Worm (Caenorhabditis elegans) whole organism, midembryonic: Measurements from ENCODE around the gene R13A5.15.
"Not testable (repeated sequence)": the region's sequence is repeated elsewhere in the genome, so short reads cannot be mapped to it uniquely, and the experiment has no call there.

ENCODE experiments used
- T22C8.4 ChIP-seq: fragments of 200-800 bp; sonication (Bioruptor generic); IDR thresholded peaks from 2 replicates; pipeline ENCODE4 v1.3.6; 2022; ENCODE audit warnings: missing genetic modification characterization, missing compliant biosample characterization
- cog-1 ChIP-seq: sonication (generic microtip); optimal IDR thresholded peaks from 2 replicates; lab custom pipeline; 2016; ENCODE audit warnings: missing genetic modification characterization, missing compliant biosample characterization
- flt-1 ChIP-seq: fragments of 200-800 bp; sonication (Bioruptor generic); IDR thresholded peaks from 2 replicates; pipeline ENCODE4 v1.3.6; 2022; ENCODE audit warnings: missing genetic modification characterization, missing compliant biosample characterization
- klf-2 ChIP-seq: fragments of 200-800 bp; sonication (Bioruptor generic); conservative IDR thresholded peaks from 2 replicates; pipeline ENCODE4 v1.3.6; 2022; ENCODE audit warnings: missing genetic modification reagents, missing genetic modification characterization, missing compliant biosample characterization
- med-1 ChIP-seq: sonication (generic microtip); optimal IDR thresholded peaks from 2 replicates; lab custom pipeline; 2017; ENCODE audit warnings: missing genetic modification characterization, mild to moderate bottlenecking, missing compliant biosample characterization, antibody characterized with exemption, missing genetic modification reagents; ENCODE audit not compliant: insufficient read depth
- ref-1 ChIP-seq: fragments of 200-800 bp; sonication (Bioruptor generic); conservative IDR thresholded peaks from 2 replicates; pipeline ENCODE4 v1.3.6; 2022; ENCODE audit warnings: missing genetic modification reagents, missing genetic modification characterization, missing compliant biosample characterization
- tab-1 ChIP-seq: fragments of 200-800 bp; sonication (Bioruptor generic); IDR thresholded peaks from 2 replicates; pipeline ENCODE4 v1.3.6; 2022; ENCODE audit warnings: missing genetic modification characterization, missing compliant biosample characterization
- ztf-23 ChIP-seq: fragments of 200-800 bp; sonication (Bioruptor generic); IDR thresholded peaks from 2 replicates; pipeline ENCODE4 v1.3.6; 2022; ENCODE audit warnings: missing genetic modification reagents, missing genetic modification characterization, missing compliant biosample characterization
- ztf-29 ChIP-seq: fragments of 200-800 bp; sonication (Bioruptor generic); IDR thresholded peaks from 2 replicates; pipeline ENCODE4 v1.3.6; 2022; ENCODE audit warnings: missing genetic modification reagents, missing genetic modification characterization, missing compliant biosample characterization

Gene R13A5.15

DNA sequence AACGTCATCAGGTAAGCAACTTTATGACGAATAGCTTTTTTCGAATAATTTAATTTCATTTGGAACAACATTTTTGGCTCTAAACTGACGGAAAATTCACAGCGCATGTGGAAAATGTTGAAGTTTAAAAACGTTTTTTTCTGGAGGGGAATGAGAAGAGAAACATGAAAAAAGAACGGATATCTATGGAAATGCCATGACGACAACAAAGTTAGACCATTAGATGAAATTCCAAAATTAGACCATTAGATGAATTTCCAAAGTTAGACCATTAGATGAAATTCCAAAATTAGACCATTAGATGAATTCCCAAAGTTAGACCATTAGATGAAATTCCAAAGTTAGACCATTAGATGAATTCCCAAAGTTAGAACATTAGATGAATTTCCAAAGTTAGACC is 6.4 kb upstream of the R13A5.15 start, which contains the start of gene Y80D4G.2:
TSS of gene Y80D4G.2 (minus strand) at position 101 of the 400 bp plus-strand sequence.
- TF ChIP-seq flt-1 (GFP tag; lab: Robert Waterston, UW); ztf-29; med-1 (GFP tag; lab: Kevin White, UChicago): not testable (repeated sequence)

DNA sequence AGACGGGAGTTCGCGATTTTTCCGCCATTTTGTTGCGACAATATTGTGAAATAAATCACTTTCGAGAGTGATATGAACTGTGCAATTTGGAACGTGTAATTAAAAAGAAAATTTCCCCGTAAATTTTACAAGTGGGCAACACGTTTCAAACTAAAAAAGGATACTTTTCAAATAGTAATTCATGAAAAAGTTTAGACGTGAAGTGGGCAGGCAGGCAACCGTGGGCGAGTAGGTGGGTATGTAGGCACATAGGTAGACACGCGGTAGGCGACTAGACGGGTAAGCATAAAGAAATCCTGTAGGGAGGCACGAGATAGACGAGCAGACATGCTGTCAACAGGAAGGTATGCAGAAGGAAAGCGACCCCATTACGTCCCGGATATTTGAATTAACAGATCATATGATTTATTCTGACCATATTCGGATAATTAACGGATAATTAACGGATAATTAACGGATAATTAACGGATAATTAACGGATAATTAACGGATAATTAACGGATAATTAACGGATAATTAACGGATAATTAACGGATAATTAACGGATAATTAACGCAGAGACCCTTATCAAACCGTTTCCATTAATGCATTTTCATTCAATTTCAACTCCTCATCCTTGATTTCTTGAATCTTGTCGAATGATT is 5.3 kb upstream of the R13A5.15 start, which contains the start of gene R13A5.11:
TSS of gene R13A5.11 (minus strand) at position 51 of the 644 bp plus-strand sequence.
- TF ChIP-seq med-1 (GFP tag; lab: Kevin White, UChicago) = no peak
- no peak for TF ChIP-seq klf-2
- no peak for TF ChIP-seq ref-1
- no peak for TF ChIP-seq ztf-29
- TF ChIP-seq tab-1 (GFP tag; lab: Robert Waterston, UW) = no peak
- TF ChIP-seq T22C8.4 (GFP tag; lab: Robert Waterston, UW) = no peak
- no peak for TF ChIP-seq ztf-23
- TF ChIP-seq cog-1 = no peak
- TF ChIP-seq flt-1 (GFP tag; lab: Robert Waterston, UW) = no peak

DNA sequence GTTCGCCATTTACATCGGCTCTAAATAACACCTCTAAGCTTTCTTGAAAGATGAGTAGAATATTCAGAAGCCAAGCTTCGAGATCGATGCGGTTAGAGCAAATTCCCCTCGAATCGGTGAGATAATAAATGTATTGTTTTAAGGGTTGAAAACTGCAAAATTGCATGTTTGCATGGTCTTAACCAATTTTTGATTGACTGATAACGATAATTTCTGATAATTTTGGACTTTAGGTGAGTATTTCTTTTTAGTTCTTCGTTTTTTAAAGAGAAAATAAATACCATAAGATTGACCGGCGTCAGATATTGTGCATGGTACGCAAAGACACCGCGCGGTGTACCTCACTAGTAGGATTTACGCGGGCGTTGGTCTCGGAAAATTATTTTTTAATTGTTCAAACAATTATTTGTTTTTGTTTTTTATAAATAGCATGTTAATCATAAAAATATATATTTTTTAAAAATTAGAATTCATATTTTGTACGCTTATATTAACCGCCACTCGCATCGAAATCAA is 3.9 kb downstream of the R13A5.15 start, which contains the start of gene cup-5:
TSS of gene cup-5 (plus strand) at position 51 of the 516 bp plus-strand sequence.
- no peak for TF ChIP-seq ref-1
- no peak for TF ChIP-seq med-1 (GFP tag; lab: Kevin White, UChicago)
- TF ChIP-seq cog-1 = no peak
- TF ChIP-seq flt-1 (GFP tag; lab: Robert Waterston, UW) = 0 out of 2 replicates have a peak, but pooled peaks have one; percentile 50

DNA sequence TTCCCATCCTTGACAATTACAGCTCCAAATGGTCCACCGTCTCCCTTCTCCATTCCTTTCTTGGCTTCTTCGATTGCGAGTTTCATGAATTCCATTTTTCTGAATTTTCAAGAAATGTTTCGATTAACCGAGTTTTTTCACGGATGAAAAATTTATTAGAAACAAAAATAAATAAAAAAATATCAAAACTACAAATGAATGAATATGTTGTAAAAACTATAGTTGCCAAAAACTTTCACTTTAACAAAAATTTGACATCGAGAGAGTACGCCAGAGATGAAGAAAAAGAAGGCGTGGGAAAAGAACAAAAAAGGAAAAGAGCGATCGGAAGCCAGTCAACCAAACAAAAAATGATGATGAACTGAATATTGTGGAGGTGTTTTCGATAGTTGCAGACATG is 5.2 kb downstream of the R13A5.15 start, which contains the start of gene R13A5.10:
TSS of gene R13A5.10 (minus strand) at position 101 of the 400 bp plus-strand sequence.
- no peak for TF ChIP-seq med-1 (GFP tag; lab: Kevin White, UChicago)
- no peak for TF ChIP-seq klf-2
- no peak for TF ChIP-seq T22C8.4 (GFP tag; lab: Robert Waterston, UW)

DNA sequence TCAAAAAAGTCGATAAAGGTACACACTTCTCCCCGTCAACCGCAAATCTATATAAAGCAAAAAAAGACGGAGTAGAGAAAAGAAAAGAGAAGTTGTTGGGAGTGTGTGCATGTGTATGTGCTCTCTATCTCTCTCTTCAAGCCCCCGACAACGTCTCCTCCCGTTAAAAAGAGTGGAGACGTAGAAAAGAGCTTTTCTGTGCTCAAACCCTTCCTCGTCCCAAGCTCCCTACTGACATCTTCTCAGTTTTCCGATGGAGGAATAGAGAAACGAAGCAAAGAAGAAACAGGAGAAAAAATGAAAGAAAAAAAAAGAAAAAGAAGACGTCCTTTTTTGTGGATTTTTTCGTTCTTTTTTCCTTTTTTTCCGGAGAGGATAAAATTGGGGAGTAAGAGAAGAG is 7.5 kb downstream of the R13A5.15 start:
- TF ChIP-seq T22C8.4 (GFP tag; lab: Robert Waterston, UW) (no peak), ztf-29 (no peak), ztf-23 (no peak), flt-1 (GFP tag; lab: Robert Waterston, UW) (no peak)

DNA sequence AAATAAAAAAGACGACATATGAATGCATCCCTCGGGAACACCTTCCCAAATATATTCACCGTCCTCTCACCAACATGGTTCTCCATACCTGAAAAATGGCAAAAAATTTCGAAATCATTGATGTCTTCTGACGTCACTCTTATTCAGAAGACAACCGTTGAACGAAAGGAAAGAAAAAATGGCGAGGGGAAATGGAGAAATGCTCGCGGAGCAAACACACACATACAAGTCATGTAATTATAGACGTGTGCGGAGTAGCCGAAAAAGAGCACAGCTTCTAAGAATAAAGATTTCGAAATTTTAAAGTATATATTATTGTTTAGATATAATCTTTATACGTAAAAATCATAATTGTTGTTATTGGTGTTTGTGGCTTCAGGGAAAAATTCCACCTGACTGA is 8.8 kb downstream of the R13A5.15 start, which contains the start of gene mfsd-6:
TSS of gene mfsd-6 (minus strand) at position 88 of the 400 bp plus-strand sequence.
- TF ChIP-seq ztf-29 = no peak
- no peak for TF ChIP-seq tab-1 (GFP tag; lab: Robert Waterston, UW)
- TF ChIP-seq ztf-23 = no peak
- no peak for TF ChIP-seq klf-2
- TF ChIP-seq cog-1 = no peak
- no peak for TF ChIP-seq T22C8.4 (GFP tag; lab: Robert Waterston, UW)
- TF ChIP-seq med-1 (GFP tag; lab: Kevin White, UChicago) = no peak
- no peak for TF ChIP-seq ref-1
- TF ChIP-seq flt-1 (GFP tag; lab: Robert Waterston, UW) = no peak

DNA sequence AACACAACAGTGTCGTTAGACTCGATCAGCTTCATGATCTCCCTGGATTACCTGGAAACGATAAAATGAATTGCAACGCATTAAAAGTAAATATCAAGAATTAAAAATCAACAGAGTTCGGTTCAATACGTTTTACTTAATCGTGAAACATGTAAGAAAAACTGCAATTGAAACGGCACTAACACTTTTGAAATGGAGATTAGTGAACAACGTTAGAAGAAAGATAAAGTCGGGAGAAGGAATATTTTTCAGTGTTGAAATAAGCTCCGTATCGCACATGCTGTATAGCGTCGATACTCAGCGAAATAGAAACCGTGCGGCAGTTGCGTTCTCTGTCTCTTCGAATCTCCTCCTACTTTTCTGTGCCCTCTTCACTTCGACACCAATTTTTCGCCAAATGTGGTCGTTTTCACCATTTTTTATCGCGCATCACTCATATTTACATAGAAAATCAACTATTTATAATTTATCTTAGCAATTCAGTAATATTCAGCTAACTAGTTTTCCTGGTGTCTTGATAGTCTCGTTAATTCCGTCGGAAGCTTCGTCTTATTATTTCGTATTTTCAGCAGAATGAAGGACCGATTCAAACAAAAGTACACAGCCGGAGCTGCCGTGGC is 15.2 kb downstream of the R13A5.15 start, which contains the start of the genes rpl-9 and lpd-7:
TSS of gene rpl-9 (minus strand) at position 51 of the 620 bp plus-strand sequence.
TSS of gene lpd-7 (plus strand) at position 570 of the 620 bp plus-strand sequence.
- TF ChIP-seq flt-1 (GFP tag; lab: Robert Waterston, UW) = 0 out of 2 replicates have a peak, but pooled peaks have one; percentile 61
- no peak for TF ChIP-seq klf-2
- no peak for TF ChIP-seq ztf-23
- TF ChIP-seq cog-1 = peak; percentile 17
- no peak for TF ChIP-seq tab-1 (GFP tag; lab: Robert Waterston, UW)

DNA sequence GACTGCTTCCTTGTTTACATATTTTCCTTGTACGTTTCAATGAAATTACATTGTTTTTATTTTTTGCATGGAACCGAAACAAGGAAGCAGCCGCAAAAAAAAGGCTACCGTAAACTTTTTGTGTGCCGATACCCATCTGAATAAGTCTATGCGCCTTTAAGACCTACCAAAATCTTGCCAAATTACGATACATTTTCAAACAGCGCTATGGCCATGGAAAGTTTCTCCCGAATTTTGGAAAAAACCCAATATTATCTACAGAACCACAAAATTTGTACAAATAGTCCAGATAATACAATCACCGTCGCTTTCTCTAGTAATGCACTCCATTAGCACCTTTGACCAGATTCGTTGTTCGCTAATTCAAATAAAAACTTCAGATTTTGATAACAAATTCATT is 16.4 kb downstream of the R13A5.15 start:
- TF ChIP-seq ref-1 = no peak
- TF ChIP-seq T22C8.4 (GFP tag; lab: Robert Waterston, UW) = no peak
- TF ChIP-seq ztf-29 = no peak
- TF ChIP-seq cog-1 = no peak
- no peak for TF ChIP-seq ztf-23
- no peak for TF ChIP-seq flt-1 (GFP tag; lab: Robert Waterston, UW)
- TF ChIP-seq med-1 (GFP tag; lab: Kevin White, UChicago) = no peak
- no peak for TF ChIP-seq tab-1 (GFP tag; lab: Robert Waterston, UW)
- no peak for TF ChIP-seq klf-2

DNA sequence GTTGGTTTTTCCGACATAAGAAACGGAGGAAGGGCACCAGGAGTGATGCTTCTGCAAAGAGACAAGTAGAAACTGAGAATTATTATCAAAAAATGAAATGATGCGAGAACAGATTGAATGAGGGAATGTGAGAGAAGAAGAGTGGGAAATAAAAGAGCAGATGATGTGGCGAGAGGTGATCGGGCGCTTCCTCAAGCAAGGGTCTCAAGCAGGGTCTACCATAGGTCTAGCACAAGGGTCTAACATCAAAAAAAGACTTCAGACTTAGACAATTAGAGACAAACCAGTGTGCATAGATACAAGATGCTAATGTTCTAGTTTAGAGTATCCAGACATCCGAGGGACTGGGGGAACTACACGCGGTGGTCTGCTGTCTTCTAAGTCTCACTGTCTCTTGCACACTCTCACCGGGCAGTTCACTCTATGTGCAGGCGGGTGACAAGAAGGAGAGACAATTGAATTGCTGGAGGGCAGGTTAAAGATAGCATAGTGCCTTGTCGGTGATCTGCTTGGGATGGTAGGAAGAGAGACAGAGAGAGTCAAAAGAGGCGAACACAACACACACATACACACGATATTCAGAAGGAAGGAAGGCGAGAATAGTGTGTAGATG is 17.9 kb downstream of the R13A5.15 start, which contains the start of gene R13A5.7:
TSS of gene R13A5.7 (minus strand) at position 51 of the 613 bp plus-strand sequence.
- TF ChIP-seq T22C8.4 (GFP tag; lab: Robert Waterston, UW) (no peak), ztf-29 (no peak), cog-1 (peak; percentile 18), flt-1 (GFP tag; lab: Robert Waterston, UW) (peak; percentile 18; the same call in 1 of the 2 replicates), ztf-23 (no peak), klf-2 (no peak), med-1 (GFP tag; lab: Kevin White, UChicago) (no peak)

DNA sequence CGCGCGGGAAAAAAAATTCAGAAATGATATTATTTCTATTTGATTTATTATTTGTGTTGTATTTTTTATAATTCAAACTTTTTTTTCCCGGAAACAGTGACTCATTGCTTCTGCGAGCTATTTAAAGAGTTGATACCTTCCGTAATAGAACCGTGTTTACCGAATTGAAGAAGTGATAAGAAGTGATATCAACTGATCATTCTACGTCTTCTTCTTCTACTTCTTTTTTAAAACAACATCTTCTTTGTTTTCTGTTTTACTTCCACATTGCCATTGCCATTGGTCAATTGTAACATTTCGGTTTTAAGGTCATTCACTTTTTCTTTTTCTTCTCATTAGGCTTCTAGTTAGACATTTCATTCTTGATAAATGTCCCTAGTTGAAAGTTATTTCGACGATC is 22.0 kb downstream of the R13A5.15 start, which contains the start of gene ttr-32:
TSS of gene ttr-32 (plus strand) at position 314 of the 400 bp plus-strand sequence.
- TF ChIP-seq ref-1 (no peak), med-1 (GFP tag; lab: Kevin White, UChicago) (no peak), T22C8.4 (GFP tag; lab: Robert Waterston, UW) (no peak), cog-1 (no peak), tab-1 (GFP tag; lab: Robert Waterston, UW) (no peak), flt-1 (GFP tag; lab: Robert Waterston, UW) (no peak), klf-2 (no peak), ztf-29 (no peak)
